Fruit fly (Drosophila melanogaster) whole organism, embryonic: ENCODE data around the gene CG13272.

Source experiments
- CG13424 ChIP-seq: fragments of 200-800 bp; sonication (Bioruptor generic); optimal IDR thresholded peaks from 2 replicates; lab custom pipeline; 2019; ENCODE audit warnings: missing biosample characterization, mild to moderate bottlenecking, missing genetic modification characterization, moderate library complexity
- CG8924 ChIP-seq: fragments of 200-800 bp; optimal IDR thresholded peaks from 3 replicates; lab custom pipeline; 2019; ENCODE audit warnings: missing biosample characterization, mild to moderate bottlenecking, missing genetic modification characterization, moderate library complexity
- Dip3 ChIP-seq: fragments of 200-800 bp; sonication (Bioruptor generic); optimal IDR thresholded peaks from 3 replicates; lab custom pipeline; 2016; ENCODE audit warnings: missing biosample characterization, missing genetic modification characterization
- Sin3A ChIP-seq: fragments of >200 bp; optimal IDR thresholded peaks from 2 replicates; lab custom pipeline; 2018
- Sry-β ChIP-seq: fragments of 200-800 bp; sonication (Bioruptor generic); optimal IDR thresholded peaks from 2 replicates; lab custom pipeline; 2018; ENCODE audit warnings: missing biosample characterization, mild to moderate bottlenecking, missing genetic modification characterization, moderate library complexity
- dpn ChIP-seq, 2 experiments: fragments of 200-800 bp; sonication (Bioruptor generic); optimal IDR thresholded peaks; 3 replicates each; lab custom pipeline; 2016; ENCODE audit warnings: missing biosample characterization in 2 of 2, missing genetic modification characterization in 2 of 2
- fu2 ChIP-seq: fragments of 200-800 bp; sonication (Bioruptor generic); optimal IDR thresholded peaks from 2 replicates; lab custom pipeline; 2016; ENCODE audit warnings: missing biosample characterization, missing genetic modification characterization
- gcm2 ChIP-seq: fragments of 200-800 bp; sonication (Bioruptor generic); optimal IDR thresholded peaks from 2 replicates; lab custom pipeline; 2016; ENCODE audit warnings: missing biosample characterization, missing genetic modification characterization
- lab ChIP-seq: fragments of 200-800 bp; sonication (Bioruptor generic); optimal IDR thresholded peaks from 3 replicates; lab custom pipeline; 2017; ENCODE audit warnings: missing biosample characterization, missing genetic modification characterization, mild to moderate bottlenecking, moderate library complexity, missing genetic modification reagents
- mirr ChIP-seq: fragments of 200-800 bp; sonication (Bioruptor generic); optimal IDR thresholded peaks from 3 replicates; lab custom pipeline; 2018; ENCODE audit warnings: missing biosample characterization, mild to moderate bottlenecking, missing genetic modification characterization
- nerfin-1 ChIP-seq: fragments of 200-800 bp; sonication (Bioruptor generic); optimal IDR thresholded peaks from 3 replicates; lab custom pipeline; 2019; ENCODE audit warnings: missing biosample characterization, mild to moderate bottlenecking, missing genetic modification characterization, moderate library complexity
- pb ChIP-seq: fragments of 200-800 bp; sonication (Bioruptor generic); optimal IDR thresholded peaks from 3 replicates; lab custom pipeline; 2016; ENCODE audit warnings: missing biosample characterization, missing genetic modification characterization
- ro ChIP-seq: fragments of 200-800 bp; sonication (Bioruptor generic); IDR thresholded peaks from 2 replicates; pipeline ENCODE4 v1.3.6; 2022; ENCODE audit warnings: missing biosample characterization, missing genetic modification characterization
- unpg ChIP-seq: fragments of 200-800 bp; sonication (Bioruptor generic); optimal IDR thresholded peaks from 3 replicates; lab custom pipeline; 2018; ENCODE audit warnings: missing biosample characterization, mild to moderate bottlenecking, missing genetic modification characterization, moderate library complexity

DNA sequence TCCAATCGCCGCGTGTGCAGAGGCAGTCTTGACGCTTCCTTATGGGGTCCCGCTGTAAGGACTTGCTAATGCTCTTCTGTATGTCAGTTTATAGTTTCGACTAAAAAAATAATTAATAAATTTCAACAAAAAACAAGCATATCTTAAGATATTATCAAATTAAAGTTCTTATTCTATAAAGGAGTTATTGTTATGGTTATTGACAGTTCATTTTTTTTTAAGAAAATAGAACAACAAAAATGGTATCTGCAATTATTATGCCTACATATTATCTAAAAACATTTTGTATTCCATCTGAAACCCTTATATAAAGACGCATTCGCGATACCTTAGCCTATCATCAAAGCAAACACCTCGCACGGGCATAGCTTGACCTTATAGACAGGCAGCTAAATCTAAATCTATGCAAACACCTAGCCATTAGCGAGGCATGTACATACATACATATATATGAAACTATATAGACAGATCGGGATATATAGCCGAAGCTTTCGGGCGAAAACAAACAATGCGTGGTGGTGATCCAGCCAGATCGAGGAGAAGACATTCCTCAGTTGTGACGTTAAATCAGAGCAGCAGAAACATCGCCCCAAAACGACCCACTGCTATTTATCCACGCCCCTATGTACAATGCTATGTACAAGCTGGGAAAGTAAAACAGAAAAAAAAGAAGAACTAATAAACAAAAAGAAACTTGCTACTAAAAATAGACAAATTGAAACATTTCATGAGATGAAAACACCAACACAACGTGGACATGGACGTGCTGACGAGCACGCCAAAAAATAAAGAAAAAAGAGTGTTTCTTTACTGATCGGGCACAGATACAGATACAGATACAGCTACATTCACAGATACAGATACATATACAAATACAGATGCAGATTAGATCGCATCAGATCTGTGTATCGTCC is 43.9 kb upstream of the CG13272 start, which contains the start of gene ppk17:
- no peak for TF ChIP-seq Sry-β
- no peak for TF ChIP-seq fu2 (GFP tag; lab: Kevin White, UChicago)
- no peak for TF ChIP-seq unpg
- no peak for TF ChIP-seq pb (GFP tag; lab: Kevin White, UChicago)
- no peak for TF ChIP-seq ro (GFP tag; lab: Robert Waterston, UW)
- TF ChIP-seq Dip3 (GFP tag; lab: Kevin White, UChicago) = no peak
- no peak for TF ChIP-seq Sin3A (lab: Kevin White, UChicago)
- TF ChIP-seq nerfin-1 (tag; lab: Kevin White, UChicago) = no peak
- no peak for TF ChIP-seq lab (GFP tag; lab: Kevin White, UChicago)
- TF ChIP-seq dpn (GFP tag; optimal IDR thresholded peaks at IDR 0.05; lab: Kevin White, UChicago) = no peak
- no peak for TF ChIP-seq CG13424 (tag; lab: Kevin White, UChicago)
- TF ChIP-seq CG8924 (tag; lab: Kevin White, UChicago) = no peak
- no peak for TF ChIP-seq gcm2 (GFP tag; lab: Kevin White, UChicago)
- TF ChIP-seq mirr (GFP tag; lab: Kevin White, UChicago) = no peak
